Worm (Caenorhabditis elegans): Measurements from ENCODE around the gene lon-3.

- TF ChIP-seq zag-1 (tag; optimal IDR thresholded peaks at IDR 0.05): no peak
- TF ChIP-seq nhr-84 (tag; optimal IDR thresholded peaks at IDR 0.05): no peak
- no peak for TF ChIP-seq egl-27 (tag; optimal IDR thresholded peaks at IDR 0.05)
- TF ChIP-seq mdl-1 (tag; optimal IDR thresholded peaks at IDR 0.05): no peak
- no peak for TF ChIP-seq C16A3.4 (tag; optimal IDR thresholded peaks at IDR 0.05)
- no peak for TF ChIP-seq nhr-19 (GFP tag; conservative IDR thresholded peaks at IDR 0.05)
- TF ChIP-seq fkh-10 (GFP tag; optimal IDR thresholded peaks at IDR 0.05): no peak
Measured at ce11 chrV:12241126-12241525, 42.7 kb upstream of the lon-3 start, which contains the start of gene ttr-22.

All from whole organism, L1 larva.